Worm (Caenorhabditis elegans) whole organism, mixed stage, embryonic: Measurements from ENCODE around the gene ZK185.1.

ENCODE experiments used
- M03D4.4 ChIP-seq: sonication (generic microtip); optimal IDR thresholded peaks from 2 replicates; lab custom pipeline; 2017; ENCODE audit warnings: mild to moderate bottlenecking, missing genetic modification characterization, missing compliant biosample characterization
- drap-1 ChIP-seq: fragments of 200-800 bp; sonication (Bioruptor generic); optimal IDR thresholded peaks from 3 replicates; lab custom pipeline; 2018; ENCODE audit warnings: mild to moderate bottlenecking, missing genetic modification characterization, missing compliant biosample characterization
- elt-3 ChIP-seq: fragments of 150-350 bp; optimal IDR thresholded peaks from 2 replicates; lab custom pipeline; 2014; ENCODE audit warnings: missing biosample characterization, missing genetic modification characterization
- lin-13 ChIP-seq: fragments of 150-350 bp; optimal IDR thresholded peaks from 2 replicates; lab custom pipeline; 2014; ENCODE audit warnings: missing biosample characterization, missing genetic modification characterization
- nhr-12 ChIP-seq: fragments of 150-350 bp; optimal IDR thresholded peaks from 2 replicates; lab custom pipeline; 2014; ENCODE audit warnings: missing biosample characterization, missing genetic modification characterization
- nhr-237 ChIP-seq: fragments of 150-350 bp; optimal IDR thresholded peaks from 2 replicates; lab custom pipeline; 2014; ENCODE audit warnings: missing biosample characterization, missing genetic modification characterization
- nhr-28 ChIP-seq: fragments of 150-350 bp; optimal IDR thresholded peaks from 2 replicates; lab custom pipeline; 2014; ENCODE audit warnings: missing biosample characterization, missing genetic modification characterization

DNA sequence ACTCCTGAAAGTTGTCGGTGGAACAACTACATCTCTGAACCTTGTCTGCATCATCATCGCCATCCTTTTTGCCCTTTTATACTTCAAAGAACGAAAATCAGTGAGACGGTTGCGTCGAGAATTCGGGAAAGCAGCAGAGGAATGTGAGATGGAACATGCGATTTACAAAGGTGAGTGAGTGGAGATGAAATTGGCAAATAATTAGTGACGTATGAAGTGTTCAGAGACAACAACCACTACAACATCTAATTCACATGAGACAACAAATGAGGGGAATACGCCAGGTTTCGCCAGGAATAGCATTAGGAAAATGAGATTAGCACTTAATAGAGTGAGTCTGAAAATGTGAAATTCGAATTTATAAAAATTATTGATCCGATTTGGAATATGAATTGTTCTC, 16.2 kb downstream of the ZK185.1 start:
- TF ChIP-seq lin-13 (tag; lab: Kevin White, UChicago), result no peak
- no peak for TF ChIP-seq nhr-12 (tag; lab: Kevin White, UChicago)
- TF ChIP-seq elt-3, result no peak
- no peak for TF ChIP-seq drap-1 (GFP tag; lab: Kevin White, UChicago)
- no peak for TF ChIP-seq M03D4.4 (tag; lab: Kevin White, UChicago)
- TF ChIP-seq nhr-28, result no peak
- TF ChIP-seq nhr-237, result no peak
